Worm (Caenorhabditis elegans): Measurements from ENCODE around the gene F53C3.7.

DNA sequence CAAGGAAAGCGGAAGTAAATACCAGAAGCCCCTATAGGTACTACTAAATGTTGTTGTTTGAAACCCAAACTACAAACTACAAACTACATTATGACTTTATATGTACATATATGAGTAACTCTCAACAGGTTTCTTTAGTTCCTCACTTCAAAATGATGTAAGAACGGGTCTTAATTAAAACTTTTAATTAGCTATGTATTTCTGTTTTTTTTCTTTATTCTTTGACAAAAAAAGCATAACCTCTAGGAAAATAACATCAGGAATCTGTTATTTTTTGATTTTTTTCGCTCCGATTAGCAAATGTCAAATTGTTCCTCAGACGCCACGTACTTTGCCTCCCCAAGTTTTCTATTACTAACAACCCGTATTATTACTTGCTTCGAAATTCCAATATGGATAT is 16.5 kb upstream of the F53C3.7 start, which contains the start of gene srh-250:
- TF ChIP-seq him-1 (tag; optimal IDR thresholded peaks at IDR 0.05), result no peak
- TF ChIP-seq dao-5 (tag; optimal IDR thresholded peaks at IDR 0.05), result no peak
- TF ChIP-seq W03F9.2 (tag; optimal IDR thresholded peaks at IDR 0.05), result no peak

All from whole organism, L4/young adult.